Worm (Caenorhabditis elegans) whole organism, young adult: ENCODE data around the gene F46G10.2.

ENCODE experiments used
- B0019.2 ChIP-seq: fragments of 200-800 bp; sonication (Bioruptor generic); conservative IDR thresholded peaks from 2 replicates; pipeline ENCODE4 v1.3.6; 2022; ENCODE audit warnings: missing genetic modification reagents, missing genetic modification characterization, missing compliant biosample characterization
- B0035.1 ChIP-seq: sonication (generic microtip); optimal IDR thresholded peaks from 2 replicates; lab custom pipeline; 2016; ENCODE audit warnings: missing genetic modification characterization, mild to moderate bottlenecking, missing compliant biosample characterization, missing genotype, missing genetic modification reagents
- C06A6.2 ChIP-seq: fragments of 200-800 bp; sonication (Bioruptor generic); conservative IDR thresholded peaks from 2 replicates; pipeline ENCODE4 v1.3.6; 2022; ENCODE audit warnings: missing genetic modification characterization, missing compliant biosample characterization
- F22D6.2 ChIP-seq: sonication (generic microtip); optimal IDR thresholded peaks from 2 replicates; lab custom pipeline; 2016; ENCODE audit warnings: mild to moderate bottlenecking, missing genetic modification characterization, missing compliant biosample characterization
- F52B5.7 ChIP-seq: sonication (generic microtip); optimal IDR thresholded peaks from 2 replicates; lab custom pipeline; 2016; ENCODE audit warnings: mild to moderate bottlenecking, missing genetic modification characterization, missing compliant biosample characterization
- T07F8.4 ChIP-seq: sonication (generic microtip); optimal IDR thresholded peaks from 2 replicates; lab custom pipeline; 2016; ENCODE audit warnings: mild to moderate bottlenecking, missing genetic modification characterization, moderate library complexity, missing compliant biosample characterization
- Y53F4B.3 ChIP-seq: fragments of 200-800 bp; sonication (Bioruptor generic); IDR thresholded peaks from 2 replicates; pipeline ENCODE4 v1.3.6; 2022; ENCODE audit warnings: missing genetic modification reagents, missing genetic modification characterization, missing compliant biosample characterization
- Y53G8AR.9 ChIP-seq: fragments of 200-800 bp; sonication (Bioruptor generic); conservative IDR thresholded peaks from 2 replicates; pipeline ENCODE4 v1.3.6; 2022; ENCODE audit warnings: missing genetic modification reagents, missing genetic modification characterization, missing compliant biosample characterization
- Y56A3A.18 ChIP-seq: fragments of 200-800 bp; sonication (Bioruptor generic); IDR thresholded peaks from 2 replicates; pipeline ENCODE4 v1.3.6; 2022; ENCODE audit warnings: missing genetic modification reagents, missing genetic modification characterization, missing compliant biosample characterization
- ZK185.1 ChIP-seq: sonication (generic microtip); optimal IDR thresholded peaks from 2 replicates; lab custom pipeline; 2016; ENCODE audit warnings: mild to moderate bottlenecking, missing genetic modification characterization, missing compliant biosample characterization; ENCODE audit not compliant: poor library complexity, severe bottlenecking
- ama-1 ChIP-seq, 3 experiments: fragments of 150-350 bp in 1 of 3; sonication (generic microtip) in 2 of 3; optimal IDR thresholded peaks; 2 replicates each; lab custom pipeline; 2014 to 2018; ENCODE audit warnings: missing biosample characterization in 2 of 3, missing genetic modification characterization in 2 of 3, missing genetic modification reagents in 2 of 3
- ccch-3 ChIP-seq: fragments of 200-800 bp; sonication (Bioruptor generic); optimal IDR thresholded peaks from 2 replicates; lab custom pipeline; 2018; ENCODE audit warnings: mild to moderate bottlenecking, missing genetic modification characterization, missing compliant biosample characterization
- ceh-27 ChIP-seq: fragments of 200-800 bp; sonication (Bioruptor generic); optimal IDR thresholded peaks from 2 replicates; lab custom pipeline; 2018; ENCODE audit warnings: mild to moderate bottlenecking, missing genetic modification characterization, moderate library complexity, missing compliant biosample characterization
- ceh-79 ChIP-seq: sonication (generic microtip); optimal IDR thresholded peaks from 2 replicates; lab custom pipeline; 2017; ENCODE audit warnings: mild to moderate bottlenecking, missing genetic modification characterization, missing compliant biosample characterization
- chd-7 ChIP-seq: sonication (generic microtip); optimal IDR thresholded peaks from 2 replicates; lab custom pipeline; 2016; ENCODE audit warnings: mild to moderate bottlenecking, missing genetic modification characterization, moderate library complexity, missing compliant biosample characterization
- die-1 ChIP-seq: sonication (generic microtip); optimal IDR thresholded peaks from 2 replicates; lab custom pipeline; 2016; ENCODE audit warnings: missing genotype, mild to moderate bottlenecking, missing genetic modification characterization, missing compliant biosample characterization
- dox-1 ChIP-seq: fragments of 200-800 bp; sonication (Bioruptor generic); IDR thresholded peaks from 2 replicates; pipeline ENCODE4 v1.3.6; 2022; ENCODE audit warnings: missing genetic modification reagents, missing genetic modification characterization, missing compliant biosample characterization
- efl-1 ChIP-seq: fragments of 150-350 bp; optimal IDR thresholded peaks from 2 replicates; lab custom pipeline; 2014; ENCODE audit warnings: missing biosample characterization, missing genetic modification reagents, missing genetic modification characterization
- egl-44 ChIP-seq: fragments of 200-800 bp; sonication (Bioruptor generic); IDR thresholded peaks from 2 replicates; pipeline ENCODE4 v1.3.6; 2022; ENCODE audit warnings: missing genetic modification reagents, missing genetic modification characterization, missing compliant biosample characterization
- egrh-3 ChIP-seq: fragments of 200-800 bp; sonication (Bioruptor generic); IDR thresholded peaks from 2 replicates; pipeline ENCODE4 v1.3.6; 2022; ENCODE audit warnings: missing genetic modification reagents, missing genetic modification characterization, missing compliant biosample characterization
- ekl-4 ChIP-seq: fragments of 200-800 bp; sonication (Bioruptor generic); IDR thresholded peaks from 2 replicates; pipeline ENCODE4 v1.3.6; 2022; ENCODE audit warnings: missing genetic modification reagents, missing genetic modification characterization, missing compliant biosample characterization
- hlh-12 ChIP-seq: sonication (generic microtip); optimal IDR thresholded peaks from 2 replicates; lab custom pipeline; 2016; ENCODE audit warnings: missing genetic modification characterization, missing compliant biosample characterization
- hrde-1 ChIP-seq: sonication (generic microtip); optimal IDR thresholded peaks from 2 replicates; lab custom pipeline; 2016; ENCODE audit warnings: missing genetic modification characterization, mild to moderate bottlenecking, missing compliant biosample characterization, moderate library complexity, missing genotype, missing genetic modification reagents, borderline replicate concordance
- hsf-1 ChIP-seq: fragments of 200-800 bp; sonication (Bioruptor generic); IDR thresholded peaks from 2 replicates; pipeline ENCODE4 v1.3.6; 2022; ENCODE audit warnings: missing genetic modification reagents, missing genetic modification characterization, missing compliant biosample characterization
- lin-26 ChIP-seq: fragments of 200-800 bp; sonication (Bioruptor generic); IDR thresholded peaks from 2 replicates; pipeline ENCODE4 v1.3.6; 2022; ENCODE audit warnings: missing genetic modification reagents, missing genetic modification characterization, missing compliant biosample characterization
- lsl-1 ChIP-seq: fragments of 200-800 bp; sonication (Bioruptor generic); optimal IDR thresholded peaks from 2 replicates; lab custom pipeline; 2018; ENCODE audit warnings: mild to moderate bottlenecking, missing genetic modification characterization, moderate library complexity, missing compliant biosample characterization
- madf-6 ChIP-seq: fragments of 200-800 bp; sonication (Bioruptor generic); IDR thresholded peaks from 2 replicates; pipeline ENCODE4 v1.3.6; 2022; ENCODE audit warnings: missing genetic modification reagents, missing genetic modification characterization, missing compliant biosample characterization
- mcd-1 ChIP-seq: fragments of 200-800 bp; sonication (Bioruptor generic); IDR thresholded peaks from 2 replicates; pipeline ENCODE4 v1.3.6; 2022; ENCODE audit warnings: missing genetic modification reagents, missing genetic modification characterization, missing compliant biosample characterization
- nfya-1 ChIP-seq: sonication (generic microtip); optimal IDR thresholded peaks from 2 replicates; lab custom pipeline; 2017; ENCODE audit warnings: antibody characterized with exemption, missing compliant biosample characterization, missing genetic modification characterization, borderline replicate concordance; ENCODE audit not compliant: insufficient read depth
- nfyb-1 ChIP-seq: fragments of 200-800 bp; sonication (Bioruptor generic); IDR thresholded peaks from 2 replicates; pipeline ENCODE4 v1.3.6; 2022; ENCODE audit warnings: missing genetic modification reagents, missing genetic modification characterization, missing compliant biosample characterization
- nhr-120 ChIP-seq: fragments of 200-800 bp; sonication (Bioruptor generic); IDR thresholded peaks from 2 replicates; pipeline ENCODE4 v1.3.6; 2022; ENCODE audit warnings: missing genetic modification characterization, missing compliant biosample characterization
- nhr-179 ChIP-seq: sonication (generic microtip); optimal IDR thresholded peaks from 2 replicates; lab custom pipeline; 2016; ENCODE audit warnings: mild to moderate bottlenecking, missing genetic modification characterization, missing compliant biosample characterization
- nhr-90 ChIP-seq: sonication (generic microtip); optimal IDR thresholded peaks from 2 replicates; lab custom pipeline; 2016; ENCODE audit warnings: missing genotype, mild to moderate bottlenecking, missing genetic modification characterization, missing compliant biosample characterization
- pbrm-1 ChIP-seq: fragments of 200-800 bp; sonication (Bioruptor generic); IDR thresholded peaks from 2 replicates; pipeline ENCODE4 v1.3.6; 2022; ENCODE audit warnings: missing genetic modification reagents, missing genetic modification characterization, missing compliant biosample characterization
- rpc-1 ChIP-seq, 2 experiments: fragments of 150-350 bp in 1 of 2; sonication (generic microtip) in 1 of 2; optimal IDR thresholded peaks; 2 replicates each; lab custom pipeline; 2014 to 2018; ENCODE audit warnings: missing biosample characterization in 1 of 2, missing genetic modification characterization in 1 of 2, missing genetic modification reagents in 1 of 2, missing genotype in 1 of 2
- snpc-1.1 ChIP-seq: sonication (generic microtip); optimal IDR thresholded peaks from 2 replicates; lab custom pipeline; 2017; ENCODE audit warnings: missing genetic modification characterization, mild to moderate bottlenecking, missing compliant biosample characterization, antibody characterized with exemption, moderate library complexity, missing genotype, missing genetic modification reagents; ENCODE audit not compliant: insufficient read depth
- snpc-3.4 ChIP-seq: sonication (generic microtip); optimal IDR thresholded peaks from 2 replicates; lab custom pipeline; 2017; ENCODE audit warnings: missing genetic modification characterization, mild to moderate bottlenecking, missing compliant biosample characterization, antibody characterized with exemption, moderate library complexity, missing genotype, missing genetic modification reagents
- snpc-4 ChIP-seq, 5 experiments: fragments of 150-350 bp in 1 of 5; sonication (generic microtip) in 4 of 5; optimal IDR thresholded peaks; 2 replicates each; lab custom pipeline; 2014 to 2018; ENCODE audit warnings: missing genetic modification characterization in 5 of 5, missing biosample characterization in 3 of 5, antibody characterized with exemption in 2 of 5, mild to moderate bottlenecking in 2 of 5, missing compliant biosample characterization in 2 of 5, missing genotype in 2 of 5, moderate library complexity in 2 of 5, missing genetic modification reagents in 1 of 5
- tbp1 ChIP-seq: fragments of 200-800 bp; sonication (Bioruptor generic); optimal IDR thresholded peaks from 2 replicates; lab custom pipeline; 2018; ENCODE audit warnings: mild to moderate bottlenecking, missing genetic modification characterization, missing compliant biosample characterization
- tbx-9 ChIP-seq: sonication (generic microtip); optimal IDR thresholded peaks from 2 replicates; lab custom pipeline; 2016; ENCODE audit warnings: borderline replicate concordance, missing genetic modification characterization, inconsistent platforms, missing compliant biosample characterization
- unc-130 ChIP-seq: sonication (generic microtip); optimal IDR thresholded peaks from 2 replicates; lab custom pipeline; 2016; ENCODE audit warnings: missing genetic modification reagents, missing genetic modification characterization, missing compliant biosample characterization
- unc-62 ChIP-seq: fragments of 150-350 bp; optimal IDR thresholded peaks from 2 replicates; lab custom pipeline; 2014; ENCODE audit warnings: missing biosample characterization, missing genetic modification reagents, missing genetic modification characterization
- zim-3 ChIP-seq: sonication (generic microtip); optimal IDR thresholded peaks from 2 replicates; lab custom pipeline; 2017; ENCODE audit warnings: mild to moderate bottlenecking, missing genetic modification characterization, moderate library complexity, missing compliant biosample characterization
- ztf-25 ChIP-seq: fragments of 200-800 bp; sonication (Bioruptor generic); IDR thresholded peaks from 2 replicates; pipeline ENCODE4 v1.3.6; 2022; ENCODE audit warnings: missing genetic modification reagents, missing genetic modification characterization, missing compliant biosample characterization
- ztf-26 ChIP-seq: sonication (generic microtip); optimal IDR thresholded peaks from 2 replicates; lab custom pipeline; 2017; ENCODE audit warnings: missing genetic modification characterization, missing compliant biosample characterization
- ztf-3 ChIP-seq: fragments of 200-800 bp; sonication (Bioruptor generic); optimal IDR thresholded peaks from 2 replicates; lab custom pipeline; 2018; ENCODE audit warnings: mild to moderate bottlenecking, missing genetic modification characterization, missing compliant biosample characterization

The F46G10.2 gene

DNA sequence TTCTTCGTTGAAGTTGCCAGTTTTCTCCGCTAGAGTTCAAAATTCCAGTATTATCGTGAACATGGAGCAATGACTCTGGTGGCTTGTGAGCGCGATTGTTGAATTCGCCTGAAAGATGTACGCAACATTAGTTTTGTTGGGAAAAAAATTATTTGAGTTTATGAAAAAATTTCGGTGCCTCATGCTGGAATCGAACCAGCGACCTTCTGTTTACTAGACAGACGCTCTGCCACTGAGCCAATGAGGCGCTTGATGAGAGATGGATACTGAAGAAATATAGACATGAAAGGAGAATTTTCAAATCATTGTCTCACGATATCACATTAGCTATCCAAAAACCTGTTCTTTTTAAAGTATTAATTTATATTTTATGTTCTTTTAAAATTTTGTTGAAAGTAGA is 39.3 kb upstream of the F46G10.2 start:
- TF ChIP-seq hrde-1 (tag; lab: Kevin White, UChicago), result peak; percentile 51
- TF ChIP-seq ama-1 (optimal IDR thresholded peaks at IDR 0.05; lab: Kevin White, UChicago), result no peak
- peak in 1 of 2 experiments; percentile 91 for TF ChIP-seq ama-1 (GFP tag; optimal IDR thresholded peaks at IDR 0.05; lab: Kevin White, UChicago)
- TF ChIP-seq ekl-4, result 0 out of 2 replicates have a peak, but pooled peaks have one; percentile 52
- peak; percentile 38 for TF ChIP-seq zim-3 (tag; lab: Kevin White, UChicago)
- TF ChIP-seq pbrm-1 (GFP tag; lab: Robert Waterston, UW), result peak; percentile 73
- peak; percentile 57; the same call in 1 of the 2 replicates for TF ChIP-seq Y56A3A.18 (GFP tag; lab: Robert Waterston, UW)
- TF ChIP-seq nfyb-1 (GFP tag; lab: Robert Waterston, UW), result peak; percentile 60; the same call in 1 of the 2 replicates
- TF ChIP-seq rpc-1 (optimal IDR thresholded peaks at IDR 0.05; lab: Kevin White, UChicago), result peak; percentile 92
- peak; percentile 97 for TF ChIP-seq rpc-1 (tag; optimal IDR thresholded peaks at IDR 0.05; lab: Kevin White, UChicago)
- peak; percentile 18 for TF ChIP-seq ccch-3 (GFP tag; lab: Kevin White, UChicago)
- TF ChIP-seq ztf-3 (GFP tag; lab: Kevin White, UChicago), result no peak
- no peak for TF ChIP-seq Y53G8AR.9 (GFP tag; lab: Robert Waterston, UW)
- TF ChIP-seq T07F8.4, result peak; percentile 63
- TF ChIP-seq tbp1, result peak; percentile 92
- no peak for TF ChIP-seq tbx-9 (tag; lab: Kevin White, UChicago)
- no peak for TF ChIP-seq hlh-12 (tag; lab: Kevin White, UChicago)
- no peak for TF ChIP-seq unc-62 (GFP tag; lab: Kevin White, UChicago)
- peak; percentile 65 for TF ChIP-seq F52B5.7 (tag; lab: Kevin White, UChicago)
- TF ChIP-seq nfya-1, result no peak
- TF ChIP-seq ztf-25 (GFP tag; lab: Robert Waterston, UW), result peak; percentile 89
- TF ChIP-seq ceh-79 (tag; lab: Kevin White, UChicago), result peak; percentile 17
- TF ChIP-seq die-1 (tag; lab: Kevin White, UChicago), result peak; percentile 85
- no peak for TF ChIP-seq efl-1 (GFP tag; lab: Kevin White, UChicago)
- TF ChIP-seq nhr-179 (tag; lab: Kevin White, UChicago), result no peak
- TF ChIP-seq ZK185.1 (tag; lab: Kevin White, UChicago), result peak; percentile 48
- peak; percentile 95 for TF ChIP-seq lin-26 (GFP tag; lab: Robert Waterston, UW)
- TF ChIP-seq mcd-1 (GFP tag; lab: Robert Waterston, UW), result no peak; the same call in 1 of the 2 replicates
- TF ChIP-seq nhr-90 (tag; lab: Kevin White, UChicago), result peak; percentile 57
- TF ChIP-seq lsl-1 (GFP tag; lab: Kevin White, UChicago), result no peak
- TF ChIP-seq B0019.2 (GFP tag; lab: Robert Waterston, UW), result no peak
- TF ChIP-seq madf-6, result no peak
- peak; percentile 16 for TF ChIP-seq ztf-26 (tag; lab: Kevin White, UChicago)
- TF ChIP-seq snpc-1.1 (tag; lab: Kevin White, UChicago), result peak; percentile 2
- no peak for TF ChIP-seq C06A6.2 (GFP tag; lab: Robert Waterston, UW)
- TF ChIP-seq unc-130 (GFP tag; lab: Kevin White, UChicago), result peak; percentile 13
- TF ChIP-seq egrh-3 (GFP tag; lab: Robert Waterston, UW), result 0 out of 2 replicates have a peak, but pooled peaks have one; percentile 13
- TF ChIP-seq Y53F4B.3 (GFP tag; lab: Robert Waterston, UW), result peak; percentile 49; the same call in 1 of the 2 replicates
- TF ChIP-seq nhr-120 (GFP tag; lab: Robert Waterston, UW), result no peak
- 0 out of 2 replicates have a peak, but pooled peaks have one; percentile 38 for TF ChIP-seq egl-44 (GFP tag; lab: Robert Waterston, UW)
- TF ChIP-seq hsf-1 (GFP tag; lab: Robert Waterston, UW), result no peak
- no peak for TF ChIP-seq F22D6.2 (tag; lab: Kevin White, UChicago)
- peak; percentile 11 for TF ChIP-seq snpc-4 (GFP tag; optimal IDR thresholded peaks at IDR 0.05; lab: Kevin White, UChicago)
- peak in 1 of 4 experiments; percentile 34 for TF ChIP-seq snpc-4 (tag; optimal IDR thresholded peaks at IDR 0.05; lab: Kevin White, UChicago)
- TF ChIP-seq dox-1 (GFP tag; lab: Robert Waterston, UW), result no peak
- peak; percentile 9 for TF ChIP-seq snpc-3.4 (tag; lab: Kevin White, UChicago)
- peak; percentile 12 for TF ChIP-seq chd-7
- peak; percentile 11 for TF ChIP-seq B0035.1
- peak; percentile 1 for TF ChIP-seq ceh-27 (GFP tag; lab: Kevin White, UChicago)
